Fruit fly (Drosophila melanogaster) whole organism, embryonic: ENCODE data around the gene BtbVII.

Experiments
- Aef1 ChIP-seq: fragments of 200-800 bp; sonication (Bioruptor generic); IDR thresholded peaks from 3 replicates; pipeline ENCODE4 v1.3.6; 2022; ENCODE audit warnings: missing biosample characterization, missing genetic modification characterization
- Asciz ChIP-seq: fragments of 200-800 bp; sonication (Bioruptor generic); optimal IDR thresholded peaks from 2 replicates; lab custom pipeline; 2017; ENCODE audit warnings: missing biosample characterization, mild to moderate bottlenecking, missing genetic modification characterization, missing genetic modification reagents
- Bdp1 ChIP-seq: fragments of 200-800 bp; sonication (Bioruptor generic); optimal IDR thresholded peaks from 3 replicates; lab custom pipeline; 2016; ENCODE audit warnings: missing biosample characterization, missing genetic modification characterization
- CG10209 ChIP-seq: fragments of 200-800 bp; sonication (Bioruptor generic); optimal IDR thresholded peaks from 3 replicates; lab custom pipeline; 2017; ENCODE audit warnings: missing biosample characterization, mild to moderate bottlenecking, missing genetic modification characterization, missing genetic modification reagents
- CG10274 ChIP-seq: fragments of 200-800 bp; sonication (Bioruptor generic); optimal IDR thresholded peaks from 3 replicates; lab custom pipeline; 2017; ENCODE audit warnings: missing biosample characterization, mild to moderate bottlenecking, missing genetic modification characterization
- CG10366 ChIP-seq: fragments of 200-800 bp; sonication (Bioruptor generic); IDR thresholded peaks from 2 replicates; pipeline ENCODE4 v1.3.6; 2022; ENCODE audit warnings: missing biosample characterization, missing genetic modification characterization
- CG12236 ChIP-seq: fragments of 200-800 bp; sonication (Bioruptor generic); optimal IDR thresholded peaks from 2 replicates; lab custom pipeline; 2016; ENCODE audit warnings: missing biosample characterization, missing genetic modification characterization
- CG12744 ChIP-seq: fragments of 200-800 bp; sonication (Bioruptor generic); optimal IDR thresholded peaks from 2 replicates; lab custom pipeline; 2016; ENCODE audit warnings: missing biosample characterization, missing genetic modification characterization
- CG13775 ChIP-seq: fragments of 200-800 bp; sonication (Bioruptor generic); optimal IDR thresholded peaks from 3 replicates; lab custom pipeline; 2017; ENCODE audit warnings: missing biosample characterization, mild to moderate bottlenecking, missing genetic modification characterization
- CG15269 ChIP-seq: fragments of 200-800 bp; sonication (Bioruptor generic); optimal IDR thresholded peaks from 2 replicates; lab custom pipeline; 2018; ENCODE audit warnings: missing biosample characterization, mild to moderate bottlenecking, missing genetic modification characterization, moderate library complexity
- CG17361 ChIP-seq: fragments of 200-800 bp; sonication (Bioruptor generic); IDR thresholded peaks from 3 replicates; pipeline ENCODE4 v1.3.6; 2022; ENCODE audit warnings: missing biosample characterization, missing genetic modification characterization
- CG17568 ChIP-seq: fragments of 200-800 bp; sonication (Bioruptor generic); optimal IDR thresholded peaks from 2 replicates; lab custom pipeline; 2018; ENCODE audit warnings: missing biosample characterization, mild to moderate bottlenecking, missing genetic modification characterization, moderate library complexity
- CG17829 ChIP-seq: fragments of 200-800 bp; optimal IDR thresholded peaks from 2 replicates; lab custom pipeline; 2019; ENCODE audit warnings: missing biosample characterization, mild to moderate bottlenecking, missing genetic modification characterization, moderate library complexity
- CG18619 ChIP-seq: fragments of 200-800 bp; sonication (Bioruptor generic); optimal IDR thresholded peaks from 3 replicates; lab custom pipeline; 2017; ENCODE audit warnings: missing biosample characterization, mild to moderate bottlenecking, missing genetic modification characterization
- CG3847 ChIP-seq: fragments of 200-800 bp; sonication (Bioruptor generic); IDR thresholded peaks from 2 replicates; pipeline ENCODE4 v1.3.6; 2022; ENCODE audit warnings: missing biosample characterization, missing genetic modification characterization
- CG3995 ChIP-seq: fragments of 200-800 bp; sonication (Bioruptor generic); optimal IDR thresholded peaks from 3 replicates; lab custom pipeline; 2016; ENCODE audit warnings: missing biosample characterization, missing genetic modification characterization
- CG42726 ChIP-seq: fragments of 200-800 bp; sonication (Bioruptor generic); IDR thresholded peaks from 2 replicates; pipeline ENCODE4 v1.3.6; 2022; ENCODE audit warnings: missing biosample characterization, missing genetic modification characterization; ENCODE audit not compliant: partially characterized antibody
- CG43689 ChIP-seq: fragments of 200-800 bp; sonication (Bioruptor generic); IDR thresholded peaks from 2 replicates; pipeline ENCODE4 v1.3.6; 2022; ENCODE audit warnings: missing biosample characterization, missing genetic modification characterization
- CG6175 ChIP-seq: fragments of 200-800 bp; sonication (Bioruptor generic); IDR thresholded peaks from 3 replicates; pipeline ENCODE4 v1.3.6; 2022; ENCODE audit warnings: missing biosample characterization, missing genetic modification characterization
- CG8089 ChIP-seq: fragments of 200-800 bp; sonication (Bioruptor generic); optimal IDR thresholded peaks from 3 replicates; lab custom pipeline; 2016; ENCODE audit warnings: missing biosample characterization, missing genetic modification characterization
- CG8924 ChIP-seq: fragments of 200-800 bp; optimal IDR thresholded peaks from 3 replicates; lab custom pipeline; 2019; ENCODE audit warnings: missing biosample characterization, mild to moderate bottlenecking, missing genetic modification characterization, moderate library complexity
- Dad ChIP-seq: fragments of 200-800 bp; sonication (Bioruptor generic); optimal IDR thresholded peaks from 3 replicates; lab custom pipeline; 2016; ENCODE audit warnings: missing biosample characterization, missing genetic modification characterization
- Dbx ChIP-seq: fragments of 200-800 bp; sonication (Bioruptor generic); IDR thresholded peaks from 3 replicates; pipeline ENCODE4 v1.3.6; 2022; ENCODE audit warnings: missing biosample characterization, missing genetic modification characterization
- Fer1 ChIP-seq: fragments of 200-800 bp; sonication (Bioruptor generic); optimal IDR thresholded peaks from 2 replicates; lab custom pipeline; 2017; ENCODE audit warnings: missing biosample characterization, mild to moderate bottlenecking, missing genetic modification characterization
- Hr78 ChIP-seq, 2 experiments: fragments of 200-800 bp in 1 of 2; fragments of >200 bp in 1 of 2; sonication (Bioruptor generic) in 1 of 2; optimal IDR thresholded peaks; 2 replicates each; lab custom pipeline; 2017 to 2019; ENCODE audit warnings: missing biosample characterization in 2 of 2, missing genetic modification characterization in 2 of 2, mild to moderate bottlenecking in 1 of 2, moderate library complexity in 1 of 2
- Jarid2 ChIP-seq: fragments of 200-800 bp; sonication (Bioruptor generic); optimal IDR thresholded peaks from 3 replicates; lab custom pipeline; 2017; ENCODE audit warnings: mild to moderate bottlenecking, missing biosample characterization, missing genetic modification reagents, missing genetic modification characterization
- Max ChIP-seq: fragments of 200-800 bp; sonication (Bioruptor generic); optimal IDR thresholded peaks from 2 replicates; lab custom pipeline; 2016; ENCODE audit warnings: missing biosample characterization, mild to moderate bottlenecking, missing genetic modification characterization
- Med ChIP-seq: fragments of 200-800 bp; sonication (Bioruptor generic); peaks from one replicate; lab custom pipeline; 2016; ENCODE audit warnings: missing biosample characterization, missing genetic modification characterization, mild to moderate bottlenecking, inconsistent platforms, moderate library complexity
- al ChIP-seq: fragments of 200-800 bp; sonication (Bioruptor generic); IDR thresholded peaks from 2 replicates; pipeline ENCODE4 v1.3.6; 2022; ENCODE audit warnings: missing biosample characterization, missing genetic modification characterization
- bbx ChIP-seq: fragments of 200-800 bp; sonication (Bioruptor generic); IDR thresholded peaks from 2 replicates; pipeline ENCODE4 v1.3.6; 2022; ENCODE audit warnings: missing biosample characterization, missing genetic modification characterization; ENCODE audit not compliant: partially characterized antibody
- bcd ChIP-seq: fragments of 200-800 bp; sonication (Bioruptor generic); optimal IDR thresholded peaks from 2 replicates; lab custom pipeline; 2017; ENCODE audit warnings: missing biosample characterization, mild to moderate bottlenecking, missing genetic modification characterization
- cwo ChIP-seq: fragments of 200-800 bp; sonication (Bioruptor generic); optimal IDR thresholded peaks from 3 replicates; lab custom pipeline; 2017; ENCODE audit warnings: missing biosample characterization, missing genetic modification characterization, mild to moderate bottlenecking, moderate library complexity, missing genetic modification reagents
- dm ChIP-seq: fragments of 200-800 bp; sonication (Bioruptor generic); optimal IDR thresholded peaks from 3 replicates; lab custom pipeline; 2016; ENCODE audit warnings: missing biosample characterization, missing genetic modification characterization
- eve ChIP-seq, 2 experiments: fragments of >200 bp; optimal IDR thresholded peaks; 2 replicates each; lab custom pipeline; 2017; ENCODE audit warnings: missing biosample characterization in 2 of 2, missing genetic modification characterization in 2 of 2
- fd3F ChIP-seq: fragments of 200-800 bp; sonication (Bioruptor generic); optimal IDR thresholded peaks from 2 replicates; lab custom pipeline; 2018; ENCODE audit warnings: missing biosample characterization, mild to moderate bottlenecking, missing genetic modification characterization, moderate library complexity
- gfzf ChIP-seq: fragments of 200-800 bp; sonication (Bioruptor generic); optimal IDR thresholded peaks from 2 replicates; lab custom pipeline; 2016; ENCODE audit warnings: missing biosample characterization, mild to moderate bottlenecking, missing genetic modification characterization, moderate library complexity
- hb ChIP-seq: fragments of 200-800 bp; sonication (Bioruptor generic); IDR thresholded peaks from 3 replicates; pipeline ENCODE4 v1.3.6; 2022; ENCODE audit warnings: missing biosample characterization, missing genetic modification characterization; ENCODE audit not compliant: partially characterized antibody
- hkb ChIP-seq, 2 experiments: fragments of 200-800 bp in 1 of 2; fragments of >200 bp in 1 of 2; sonication (Bioruptor generic) in 1 of 2; IDR thresholded peaks in 1 of 2; optimal IDR thresholded peaks in 1 of 2; 2 replicates each; pipeline versions ENCODE4 v1.3.6 to Lab custom; 2017 to 2022; ENCODE audit warnings: missing biosample characterization in 1 of 2, missing genetic modification characterization in 1 of 2
- ind ChIP-seq: fragments of 200-800 bp; sonication (Bioruptor generic); optimal IDR thresholded peaks from 3 replicates; lab custom pipeline; 2016; ENCODE audit warnings: missing biosample characterization, missing genetic modification characterization
- nau ChIP-seq: fragments of 200-800 bp; sonication (Bioruptor generic); optimal IDR thresholded peaks from 3 replicates; lab custom pipeline; 2017; ENCODE audit warnings: missing biosample characterization, mild to moderate bottlenecking, missing genetic modification characterization, missing genetic modification reagents
- pan ChIP-seq, 4 experiments: fragments of >200 bp in 3 of 4; fragments of 200-800 bp in 1 of 4; sonication (Bioruptor generic) in 1 of 4; optimal IDR thresholded peaks in 3 of 4; IDR thresholded peaks in 1 of 4; 2 replicates each; pipeline versions ENCODE4 v1.3.6 to Lab custom; 2017 to 2022; ENCODE audit warnings: missing biosample characterization in 2 of 4, missing genetic modification characterization in 2 of 4, mixed read lengths in 1 of 4
- pho ChIP-seq: fragments of 200-800 bp; sonication (Bioruptor generic); optimal IDR thresholded peaks from 2 replicates; lab custom pipeline; 2016; ENCODE audit warnings: missing biosample characterization, missing genetic modification characterization
- phol ChIP-seq: fragments of 200-800 bp; sonication (Bioruptor generic); optimal IDR thresholded peaks from 3 replicates; lab custom pipeline; 2018; ENCODE audit warnings: missing biosample characterization, mild to moderate bottlenecking, missing genetic modification characterization, moderate library complexity
- schlank ChIP-seq: fragments of 200-800 bp; sonication (Bioruptor generic); optimal IDR thresholded peaks from 2 replicates; lab custom pipeline; 2018; ENCODE audit warnings: missing biosample characterization, mild to moderate bottlenecking, missing genetic modification characterization
- sens-2 ChIP-seq: fragments of 200-800 bp; sonication (Bioruptor generic); IDR thresholded peaks from 2 replicates; pipeline ENCODE4 v1.3.6; 2022; ENCODE audit warnings: missing biosample characterization, missing genetic modification characterization
- tio ChIP-seq: fragments of 200-800 bp; sonication (Bioruptor generic); optimal IDR thresholded peaks from 2 replicates; lab custom pipeline; 2017; ENCODE audit warnings: missing biosample characterization, missing genetic modification characterization, inconsistent platforms
- unc-4 ChIP-seq: fragments of 200-800 bp; sonication (Bioruptor generic); IDR thresholded peaks from 2 replicates; pipeline ENCODE4 v1.3.6; 2022; ENCODE audit warnings: missing biosample characterization, missing genetic modification characterization; ENCODE audit not compliant: partially characterized antibody
- wor ChIP-seq: fragments of 200-800 bp; sonication (Bioruptor generic); IDR thresholded peaks from 2 replicates; pipeline ENCODE4 v1.3.6; 2022; ENCODE audit warnings: missing biosample characterization, missing genetic modification characterization

Gene BtbVII

dm6 chr3L:3178530-3179096, 30.2 kb downstream of the BtbVII start, which contains the start of the genes MnM and Girdin (continued):
- TF ChIP-seq Med (GFP tag; lab: Kevin White, UChicago) (peak; percentile 94), CG8089 (GFP tag; lab: Kevin White, UChicago) (peak; percentile 64), CG18619 (GFP tag; lab: Kevin White, UChicago) (peak; percentile 36), CG12744 (GFP tag; lab: Kevin White, UChicago) (peak; percentile 25), wor (GFP tag; lab: Robert Waterston, UW) (peak; percentile 24; the same call in 1 of the 2 replicates), CG10274 (GFP tag; lab: Kevin White, UChicago) (no peak), Aef1 (GFP tag; lab: Robert Waterston, UW) (0 out of 3 replicates have a peak, but pooled peaks have one; percentile 21), gfzf (GFP tag; lab: Kevin White, UChicago) (peak; percentile 34), CG3847 (GFP tag; lab: Robert Waterston, UW) (peak; percentile 73), schlank (tag; lab: Kevin White, UChicago) (no peak), CG10366 (GFP tag; lab: Robert Waterston, UW) (peak; percentile 55), CG13775 (GFP tag; lab: Kevin White, UChicago) (peak; percentile 71), fd3F (GFP tag; lab: Kevin White, UChicago) (peak; percentile 43), bcd (GFP tag; lab: Kevin White, UChicago) (no peak), CG15269 (tag; lab: Kevin White, UChicago) (no peak), hkb (optimal IDR thresholded peaks at IDR 0.05; lab: Kevin White, UChicago) (peak; percentile 89), hkb (GFP tag; IDR thresholded peaks at IDR 0.05; lab: Robert Waterston, UW) (no peak), Dbx (GFP tag; lab: Robert Waterston, UW) (peak; percentile 61), CG17568 (GFP tag; lab: Kevin White, UChicago) (no peak), nau (no peak), CG17829 (tag; lab: Kevin White, UChicago) (peak; percentile 71), CG8924 (tag; lab: Kevin White, UChicago) (peak; percentile 46), CG12236 (GFP tag; lab: Kevin White, UChicago) (peak; percentile 1), Max (peak; percentile 43), unc-4 (GFP tag; lab: Robert Waterston, UW) (peak; percentile 87), Jarid2 (GFP tag; lab: Kevin White, UChicago) (no peak), CG10209 (peak; percentile 56), phol (tag; lab: Kevin White, UChicago) (peak; percentile 65), al (GFP tag; lab: Robert Waterston, UW) (peak; percentile 44; the same call in 1 of the 2 replicates), Hr78 (GFP tag; optimal IDR thresholded peaks at IDR 0.05; lab: Kevin White, UChicago) (no peak), Asciz (GFP tag; lab: Kevin White, UChicago) (no peak), CG42726 (GFP tag; lab: Robert Waterston, UW) (0 out of 2 replicates have a peak, but pooled peaks have one; percentile 49), tio (GFP tag; lab: Kevin White, UChicago) (no peak), pan (optimal IDR thresholded peaks at IDR 0.05; lab: Kevin White, UChicago) (no peak), pan (GFP tag; optimal IDR thresholded peaks at IDR 0.05 in 1 of 2, IDR thresholded peaks at IDR 0.05 in 1 of 2) (no peak), Dad (GFP tag; lab: Kevin White, UChicago) (peak; percentile 60), hb (GFP tag; lab: Robert Waterston, UW) (peak; percentile 76; the same call in 2 of the 3 replicates), bbx (peak; percentile 63), ind (GFP tag; lab: Kevin White, UChicago) (peak; percentile 76), CG17361 (no peak; the same call in none of the 3 replicates), CG6175 (GFP tag; lab: Robert Waterston, UW) (peak; percentile 67; the same call in 2 of the 3 replicates), eve (GFP tag; optimal IDR thresholded peaks at IDR 0.05; lab: Kevin White, UChicago) (no peak), sens-2 (GFP tag; lab: Robert Waterston, UW) (no peak), pho (GFP tag; lab: Kevin White, UChicago) (peak; percentile 86), CG43689 (GFP tag; lab: Robert Waterston, UW) (no peak), Fer1 (GFP tag; lab: Kevin White, UChicago) (no peak), cwo (GFP tag; lab: Kevin White, UChicago) (no peak), dm (peak; percentile 77), CG3995 (GFP tag; lab: Kevin White, UChicago) (peak; percentile 86), Bdp1 (GFP tag; lab: Kevin White, UChicago) (peak; percentile 54)
